Fruit fly (Drosophila melanogaster) whole organism, embryonic: ENCODE results near the gene Ubc6.
A peak's percentile ranks its signal among the peaks of the same experiment; 100 is the strongest.

Source experiments
- B-H1 ChIP-seq: fragments of 200-800 bp; sonication (Bioruptor generic); IDR thresholded peaks from 3 replicates; pipeline ENCODE4 v1.3.6; 2022; ENCODE audit warnings: missing biosample characterization, missing genetic modification characterization
- CG1024 ChIP-seq: fragments of 200-800 bp; sonication (Bioruptor generic); IDR thresholded peaks from 2 replicates; pipeline ENCODE4 v1.3.6; 2022; ENCODE audit warnings: missing biosample characterization, missing genetic modification characterization
- CG10462 ChIP-seq: fragments of 200-800 bp; sonication (Bioruptor generic); optimal IDR thresholded peaks from 2 replicates; lab custom pipeline; 2016; ENCODE audit warnings: missing biosample characterization, missing genetic modification characterization
- CG12104 ChIP-seq: fragments of 200-800 bp; sonication (Bioruptor generic); optimal IDR thresholded peaks from 3 replicates; lab custom pipeline; 2016; ENCODE audit warnings: missing biosample characterization, missing genetic modification characterization
- CG15073 ChIP-seq: fragments of 200-800 bp; sonication (Bioruptor generic); optimal IDR thresholded peaks from 2 replicates; lab custom pipeline; 2016; ENCODE audit warnings: missing biosample characterization, missing genetic modification characterization
- CG1529 ChIP-seq: fragments of 200-800 bp; sonication (Bioruptor generic); optimal IDR thresholded peaks from 3 replicates; lab custom pipeline; 2018; ENCODE audit warnings: missing biosample characterization, missing genetic modification characterization
- CG17186 ChIP-seq: fragments of 200-800 bp; sonication (Bioruptor generic); optimal IDR thresholded peaks from 3 replicates; lab custom pipeline; 2017; ENCODE audit warnings: missing biosample characterization, missing genetic modification reagents, missing genetic modification characterization
- CG17912 ChIP-seq: fragments of 200-800 bp; sonication (Bioruptor generic); optimal IDR thresholded peaks from 2 replicates; lab custom pipeline; 2018; ENCODE audit warnings: missing biosample characterization, mild to moderate bottlenecking, missing genetic modification characterization
- CG30403 ChIP-seq: fragments of 200-800 bp; sonication (Bioruptor generic); optimal IDR thresholded peaks from 3 replicates; lab custom pipeline; 2016; ENCODE audit warnings: missing biosample characterization, missing genetic modification characterization
- CG3065 ChIP-seq: fragments of 200-800 bp; sonication (Bioruptor generic); optimal IDR thresholded peaks from 2 replicates; lab custom pipeline; 2016; ENCODE audit warnings: missing biosample characterization, missing genetic modification characterization
- CG31388 ChIP-seq: fragments of 200-800 bp; sonication (Bioruptor generic); optimal IDR thresholded peaks from 2 replicates; lab custom pipeline; 2016; ENCODE audit warnings: missing biosample characterization, missing genetic modification characterization
- CG3281 ChIP-seq: fragments of 200-800 bp; sonication (Bioruptor generic); optimal IDR thresholded peaks from 3 replicates; lab custom pipeline; 2017; ENCODE audit warnings: missing biosample characterization, mild to moderate bottlenecking, missing genetic modification characterization
- CG3407 ChIP-seq: fragments of 200-800 bp; sonication (Bioruptor generic); optimal IDR thresholded peaks from 2 replicates; lab custom pipeline; 2018; ENCODE audit warnings: missing biosample characterization, mild to moderate bottlenecking, missing genetic modification characterization
- CG3847 ChIP-seq: fragments of 200-800 bp; sonication (Bioruptor generic); IDR thresholded peaks from 2 replicates; pipeline ENCODE4 v1.3.6; 2022; ENCODE audit warnings: missing biosample characterization, missing genetic modification characterization
- CG4282 ChIP-seq: fragments of 200-800 bp; sonication (Bioruptor generic); optimal IDR thresholded peaks from 2 replicates; lab custom pipeline; 2016; ENCODE audit warnings: missing biosample characterization, missing genetic modification characterization
- CG6254 ChIP-seq: fragments of 200-800 bp; sonication (Bioruptor generic); optimal IDR thresholded peaks from 3 replicates; lab custom pipeline; 2017; ENCODE audit warnings: mild to moderate bottlenecking, missing biosample characterization, missing genetic modification reagents, missing genetic modification characterization
- CG6689 ChIP-seq: fragments of 200-800 bp; sonication (Bioruptor generic); IDR thresholded peaks from 2 replicates; pipeline ENCODE4 v1.3.6; 2022; ENCODE audit warnings: missing biosample characterization, missing genetic modification characterization
- CG6765 ChIP-seq: fragments of 200-800 bp; sonication (Bioruptor generic); optimal IDR thresholded peaks from 3 replicates; lab custom pipeline; 2017; ENCODE audit warnings: missing biosample characterization, mild to moderate bottlenecking, missing genetic modification characterization
- CG8359 ChIP-seq: fragments of 200-800 bp; sonication (Bioruptor generic); optimal IDR thresholded peaks from 2 replicates; lab custom pipeline; 2017; ENCODE audit warnings: missing biosample characterization, mild to moderate bottlenecking, missing genetic modification characterization, borderline replicate concordance
- CG8388 ChIP-seq: fragments of 200-800 bp; sonication (Bioruptor generic); optimal IDR thresholded peaks from 2 replicates; lab custom pipeline; 2019; ENCODE audit warnings: missing biosample characterization, mild to moderate bottlenecking, missing genetic modification characterization, moderate library complexity
- CoRest ChIP-seq: fragments of 200-800 bp; sonication (Bioruptor generic); optimal IDR thresholded peaks from 3 replicates; lab custom pipeline; 2018; ENCODE audit warnings: missing biosample characterization, mild to moderate bottlenecking, missing genetic modification characterization, moderate library complexity
- Dfd ChIP-seq, 2 experiments: fragments of >200 bp; optimal IDR thresholded peaks; 2 replicates each; lab custom pipeline; 2017; ENCODE audit warnings: missing biosample characterization in 2 of 2, missing genetic modification characterization in 2 of 2
- Doc3 ChIP-seq: fragments of 200-800 bp; sonication (Bioruptor generic); IDR thresholded peaks from 3 replicates; pipeline ENCODE4 v1.3.6; 2022; ENCODE audit warnings: missing biosample characterization, missing genetic modification characterization; ENCODE audit not compliant: partially characterized antibody
- GATAe ChIP-seq: fragments of 200-800 bp; sonication (Bioruptor generic); conservative IDR thresholded peaks from 2 replicates; pipeline ENCODE4 v1.3.6; 2022; ENCODE audit warnings: missing biosample characterization, missing genetic modification characterization
- HLH3B ChIP-seq: fragments of 200-800 bp; sonication (Bioruptor generic); IDR thresholded peaks from 2 replicates; pipeline ENCODE4 v1.3.6; 2022; ENCODE audit warnings: missing biosample characterization, missing genetic modification characterization
- HLH54F ChIP-seq: fragments of 200-800 bp; sonication (Bioruptor generic); optimal IDR thresholded peaks from 3 replicates; lab custom pipeline; 2016; ENCODE audit warnings: missing biosample characterization, missing genetic modification characterization
- Jarid2 ChIP-seq: fragments of 200-800 bp; sonication (Bioruptor generic); optimal IDR thresholded peaks from 3 replicates; lab custom pipeline; 2017; ENCODE audit warnings: mild to moderate bottlenecking, missing biosample characterization, missing genetic modification reagents, missing genetic modification characterization
- Sin3A ChIP-seq: fragments of >200 bp; optimal IDR thresholded peaks from 2 replicates; lab custom pipeline; 2018
- btn ChIP-seq: fragments of 200-800 bp; sonication (Bioruptor generic); optimal IDR thresholded peaks from 2 replicates; lab custom pipeline; 2016; ENCODE audit warnings: missing biosample characterization, missing genetic modification characterization
- cas ChIP-seq: fragments of 200-800 bp; sonication (Bioruptor generic); IDR thresholded peaks from 2 replicates; pipeline ENCODE4 v1.3.6; 2022; ENCODE audit warnings: missing biosample characterization, missing genetic modification characterization
- cg ChIP-seq: fragments of 200-800 bp; sonication (Bioruptor generic); optimal IDR thresholded peaks from 3 replicates; lab custom pipeline; 2019; ENCODE audit warnings: missing biosample characterization, mild to moderate bottlenecking, missing genetic modification characterization, moderate library complexity
- chinmo ChIP-seq: fragments of 200-800 bp; sonication (Bioruptor generic); IDR thresholded peaks from 4 replicates; pipeline ENCODE4 v1.3.6; 2022; ENCODE audit warnings: missing biosample characterization, missing genetic modification characterization; ENCODE audit not compliant: partially characterized antibody
- fru ChIP-seq: fragments of >200 bp; optimal IDR thresholded peaks from 2 replicates; lab custom pipeline; 2017
- grn ChIP-seq: fragments of 200-800 bp; sonication (Bioruptor generic); optimal IDR thresholded peaks from 3 replicates; lab custom pipeline; 2017; ENCODE audit warnings: missing biosample characterization, missing genetic modification characterization
- gro ChIP-seq: fragments of 200-800 bp; sonication (Bioruptor generic); optimal IDR thresholded peaks from 2 replicates; lab custom pipeline; 2016; ENCODE audit warnings: missing biosample characterization, missing genetic modification characterization
- hbn ChIP-seq: fragments of 200-800 bp; sonication (Bioruptor generic); IDR thresholded peaks from 2 replicates; pipeline ENCODE4 v1.3.6; 2022; ENCODE audit warnings: missing biosample characterization, missing genetic modification characterization; ENCODE audit not compliant: partially characterized antibody
- jumu ChIP-seq: fragments of 200-800 bp; sonication (Bioruptor generic); optimal IDR thresholded peaks from 3 replicates; lab custom pipeline; 2016; ENCODE audit warnings: missing biosample characterization, missing genetic modification characterization
- luna ChIP-seq: fragments of 200-800 bp; sonication (Bioruptor generic); optimal IDR thresholded peaks from 2 replicates; lab custom pipeline; 2016; ENCODE audit warnings: missing biosample characterization, missing genetic modification characterization
- mam ChIP-seq: fragments of 200-800 bp; sonication (Bioruptor generic); optimal IDR thresholded peaks from 3 replicates; lab custom pipeline; 2016; ENCODE audit warnings: missing biosample characterization, missing genetic modification characterization
- nerfin-1 ChIP-seq: fragments of 200-800 bp; sonication (Bioruptor generic); optimal IDR thresholded peaks from 3 replicates; lab custom pipeline; 2019; ENCODE audit warnings: missing biosample characterization, mild to moderate bottlenecking, missing genetic modification characterization, moderate library complexity
- oc ChIP-seq: fragments of 200-800 bp; sonication (Bioruptor generic); optimal IDR thresholded peaks from 2 replicates; lab custom pipeline; 2018; ENCODE audit warnings: missing biosample characterization, mild to moderate bottlenecking, missing genetic modification characterization, moderate library complexity
- org-1 ChIP-seq: fragments of 200-800 bp; sonication (Bioruptor generic); optimal IDR thresholded peaks from 2 replicates; lab custom pipeline; 2017; ENCODE audit warnings: missing biosample characterization, missing genetic modification characterization
- pb ChIP-seq: fragments of 200-800 bp; sonication (Bioruptor generic); optimal IDR thresholded peaks from 3 replicates; lab custom pipeline; 2016; ENCODE audit warnings: missing biosample characterization, missing genetic modification characterization
- repo ChIP-seq: fragments of 200-800 bp; sonication (Bioruptor generic); optimal IDR thresholded peaks from 2 replicates; lab custom pipeline; 2016; ENCODE audit warnings: missing biosample characterization, missing genetic modification characterization
- scrt ChIP-seq: fragments of 200-800 bp; sonication (Bioruptor generic); optimal IDR thresholded peaks from 2 replicates; lab custom pipeline; 2018; ENCODE audit warnings: missing biosample characterization, mild to moderate bottlenecking, missing genetic modification characterization, moderate library complexity
- stwl ChIP-seq: fragments of 200-800 bp; sonication (Bioruptor generic); optimal IDR thresholded peaks from 3 replicates; lab custom pipeline; 2018; ENCODE audit warnings: missing biosample characterization, mild to moderate bottlenecking, missing genetic modification characterization, moderate library complexity
- tio ChIP-seq: fragments of 200-800 bp; sonication (Bioruptor generic); optimal IDR thresholded peaks from 2 replicates; lab custom pipeline; 2017; ENCODE audit warnings: missing biosample characterization, missing genetic modification characterization, inconsistent platforms
- trh ChIP-seq: fragments of 200-800 bp; sonication (Bioruptor generic); optimal IDR thresholded peaks from 2 replicates; lab custom pipeline; 2016; ENCODE audit warnings: missing biosample characterization, missing genetic modification characterization
- tx ChIP-seq: fragments of 200-800 bp; sonication (Bioruptor generic); optimal IDR thresholded peaks from 2 replicates; lab custom pipeline; 2016; ENCODE audit warnings: missing biosample characterization, missing genetic modification characterization
- vfl ChIP-seq: fragments of 200-800 bp; sonication (Bioruptor generic); optimal IDR thresholded peaks from 2 replicates; lab custom pipeline; 2016; ENCODE audit warnings: missing biosample characterization, missing genetic modification characterization

Ubc6 gene

dm6 chr3R:4989150-4990017 is 36.9 kb upstream of the Ubc6 start (continued):
- no peak for TF ChIP-seq trh (GFP tag; lab: Kevin White, UChicago)
- TF ChIP-seq nerfin-1 = peak; percentile 36
- TF ChIP-seq Dfd (GFP tag; optimal IDR thresholded peaks at IDR 0.05; lab: Kevin White, UChicago) = no peak
- TF ChIP-seq scrt (GFP tag; lab: Kevin White, UChicago) = no peak
- peak; percentile 19 for TF ChIP-seq CG17186 (GFP tag; lab: Kevin White, UChicago)
- no peak for TF ChIP-seq gro (GFP tag; lab: Kevin White, UChicago)
- peak; percentile 74 for TF ChIP-seq tio (GFP tag; lab: Kevin White, UChicago)
- no peak for TF ChIP-seq hbn (GFP tag; lab: Robert Waterston, UW)
- TF ChIP-seq Doc3 (GFP tag; lab: Robert Waterston, UW) = no peak
- no peak for TF ChIP-seq HLH3B (GFP tag; lab: Robert Waterston, UW)
- peak; percentile 17 for TF ChIP-seq HLH54F (GFP tag; lab: Kevin White, UChicago)
- TF ChIP-seq luna = no peak
- no peak for TF ChIP-seq oc (tag; lab: Kevin White, UChicago)
- TF ChIP-seq tx (GFP tag; lab: Kevin White, UChicago) = no peak
- TF ChIP-seq CG6689 (GFP tag; lab: Robert Waterston, UW) = no peak
- TF ChIP-seq CG8359 = peak; percentile 22
- peak; percentile 11 for TF ChIP-seq CG15073
- TF ChIP-seq CG31388 (GFP tag; lab: Kevin White, UChicago) = no peak
- TF ChIP-seq mam = no peak
- TF ChIP-seq Jarid2 (GFP tag; lab: Kevin White, UChicago) = no peak
- no peak for TF ChIP-seq CG17912
- TF ChIP-seq CG6765 (GFP tag; lab: Kevin White, UChicago) = no peak
- TF ChIP-seq btn (GFP tag; lab: Kevin White, UChicago) = peak; percentile 51
- peak; percentile 69 for TF ChIP-seq CG30403 (GFP tag; lab: Kevin White, UChicago)
- TF ChIP-seq cas (GFP tag; lab: Robert Waterston, UW) = no peak
- TF ChIP-seq jumu = peak; percentile 21
- TF ChIP-seq grn (GFP tag; lab: Kevin White, UChicago) = peak; percentile 13
- TF ChIP-seq B-H1 = no peak
- TF ChIP-seq CG10462 = peak; percentile 48
- TF ChIP-seq vfl (GFP tag; lab: Kevin White, UChicago) = no peak
- TF ChIP-seq pb = no peak
- TF ChIP-seq CG1024 = no peak
- no peak for TF ChIP-seq CG3065 (GFP tag; lab: Kevin White, UChicago)
- peak; percentile 14 for TF ChIP-seq stwl
- TF ChIP-seq cg (GFP tag; lab: Kevin White, UChicago) = no peak
- TF ChIP-seq CoRest = peak; percentile 61
- TF ChIP-seq CG3407 (GFP tag; lab: Kevin White, UChicago) = peak; percentile 40
- TF ChIP-seq repo (GFP tag; lab: Kevin White, UChicago) = peak; percentile 22
- TF ChIP-seq org-1 = peak; percentile 54
- TF ChIP-seq chinmo (GFP tag; lab: Robert Waterston, UW) = 0 out of 4 replicates have a peak, but pooled peaks have one; percentile 22
- peak; percentile 39 for TF ChIP-seq CG12104 (GFP tag; lab: Kevin White, UChicago)
- TF ChIP-seq CG6254 (GFP tag; lab: Kevin White, UChicago) = peak; percentile 34
- TF ChIP-seq CG1529 = peak; percentile 63
- TF ChIP-seq CG3281 (GFP tag; lab: Kevin White, UChicago) = no peak
- no peak for TF ChIP-seq CG4282 (GFP tag; lab: Kevin White, UChicago)
- TF ChIP-seq Sin3A (lab: Kevin White, UChicago) = no peak
- TF ChIP-seq GATAe (GFP tag; lab: Robert Waterston, UW) = no peak
- peak; percentile 64 for TF ChIP-seq CG8388 (GFP tag; lab: Kevin White, UChicago)
- no peak for TF ChIP-seq fru (lab: Kevin White, UChicago)
- no peak for TF ChIP-seq CG3847 (GFP tag; lab: Robert Waterston, UW)
